Worm (Caenorhabditis elegans) whole organism, mixed stage, embryonic: ENCODE data around the gene pud-3.
"Not testable (repeated sequence)": the region's sequence is repeated elsewhere in the genome, so short reads cannot be mapped to it uniquely, and the experiment has no call there.

Experiments
- M03D4.4 ChIP-seq: sonication (generic microtip); optimal IDR thresholded peaks from 2 replicates; lab custom pipeline; 2017; ENCODE audit warnings: mild to moderate bottlenecking, missing genetic modification characterization, missing compliant biosample characterization
- bed-3 ChIP-seq: fragments of 200-800 bp; sonication (Bioruptor generic); optimal IDR thresholded peaks from 3 replicates; lab custom pipeline; 2018; ENCODE audit warnings: mild to moderate bottlenecking, missing genetic modification characterization, moderate library complexity, missing compliant biosample characterization
- ceh-39 ChIP-seq: fragments of 150-350 bp; optimal IDR thresholded peaks from 2 replicates; lab custom pipeline; 2014; ENCODE audit warnings: missing biosample characterization, missing genetic modification characterization
- ceh-43 ChIP-seq: fragments of 200-800 bp; sonication (Bioruptor generic); optimal IDR thresholded peaks from 2 replicates; lab custom pipeline; 2018; ENCODE audit warnings: mild to moderate bottlenecking, missing genetic modification characterization, moderate library complexity, missing compliant biosample characterization
- ceh-83 ChIP-seq: fragments of 200-800 bp; sonication (Bioruptor generic); optimal IDR thresholded peaks from 2 replicates; lab custom pipeline; 2018; ENCODE audit warnings: mild to moderate bottlenecking, missing genetic modification characterization, missing compliant biosample characterization
- ces-1 ChIP-seq: fragments of 150-350 bp; optimal IDR thresholded peaks from 2 replicates; lab custom pipeline; 2014; ENCODE audit warnings: missing biosample characterization, missing genetic modification reagents, missing genetic modification characterization
- cnd-1 ChIP-seq: fragments of 200-800 bp; sonication (Bioruptor generic); optimal IDR thresholded peaks from 2 replicates; lab custom pipeline; 2018; ENCODE audit warnings: mild to moderate bottlenecking, missing genetic modification characterization, missing compliant biosample characterization
- drap-1 ChIP-seq: fragments of 200-800 bp; sonication (Bioruptor generic); optimal IDR thresholded peaks from 3 replicates; lab custom pipeline; 2018; ENCODE audit warnings: mild to moderate bottlenecking, missing genetic modification characterization, missing compliant biosample characterization
- elt-1 ChIP-seq: sonication (generic microtip); optimal IDR thresholded peaks from 2 replicates; lab custom pipeline; 2017; ENCODE audit warnings: missing genetic modification characterization, mild to moderate bottlenecking, missing compliant biosample characterization, antibody characterized with exemption, moderate library complexity, borderline replicate concordance; ENCODE audit not compliant: insufficient read depth
- flh-1 ChIP-seq: fragments of 200-800 bp; sonication (Bioruptor generic); optimal IDR thresholded peaks from 2 replicates; lab custom pipeline; 2018; ENCODE audit warnings: mild to moderate bottlenecking, missing genetic modification characterization, moderate library complexity, missing compliant biosample characterization
- ham-2 ChIP-seq: fragments of 200-800 bp; sonication (Bioruptor generic); optimal IDR thresholded peaks from 2 replicates; lab custom pipeline; 2018; ENCODE audit warnings: mild to moderate bottlenecking, missing genetic modification characterization, missing compliant biosample characterization
- hlh-1 ChIP-seq: fragments of 150-350 bp; optimal IDR thresholded peaks from 2 replicates; lab custom pipeline; 2014; ENCODE audit warnings: missing biosample characterization, missing genetic modification reagents, missing genetic modification characterization
- lin-13 ChIP-seq: fragments of 150-350 bp; optimal IDR thresholded peaks from 2 replicates; lab custom pipeline; 2014; ENCODE audit warnings: missing biosample characterization, missing genetic modification characterization
- lin-32 ChIP-seq: fragments of 200-800 bp; sonication (Bioruptor generic); optimal IDR thresholded peaks from 2 replicates; lab custom pipeline; 2018; ENCODE audit warnings: mild to moderate bottlenecking, missing genetic modification characterization, missing compliant biosample characterization
- mab-5 ChIP-seq: fragments of 150-350 bp; optimal IDR thresholded peaks from 2 replicates; lab custom pipeline; 2014; ENCODE audit warnings: missing biosample characterization, missing genetic modification characterization
- mep-1 ChIP-seq: fragments of 150-350 bp; optimal IDR thresholded peaks from 2 replicates; lab custom pipeline; 2017; ENCODE audit warnings: missing biosample characterization, missing genetic modification reagents, missing genetic modification characterization, inconsistent platforms
- mls-2 ChIP-seq: sonication (generic microtip); optimal IDR thresholded peaks from 2 replicates; lab custom pipeline; 2016; ENCODE audit warnings: mild to moderate bottlenecking, missing genetic modification characterization, moderate library complexity, missing compliant biosample characterization
- nhr-2 ChIP-seq: fragments of 150-350 bp; optimal IDR thresholded peaks from 2 replicates; lab custom pipeline; 2014; ENCODE audit warnings: missing biosample characterization, missing genetic modification characterization
- nhr-28 ChIP-seq: fragments of 150-350 bp; optimal IDR thresholded peaks from 2 replicates; lab custom pipeline; 2014; ENCODE audit warnings: missing biosample characterization, missing genetic modification characterization
- nhr-76 ChIP-seq: sonication (generic microtip); optimal IDR thresholded peaks from 2 replicates; lab custom pipeline; 2017; ENCODE audit warnings: missing biosample characterization, missing genetic modification characterization
- pha-4 ChIP-seq: fragments of 150-350 bp; optimal IDR thresholded peaks from 2 replicates; lab custom pipeline; 2018; ENCODE audit warnings: missing biosample characterization, missing genetic modification reagents, missing genetic modification characterization
- sem-2 ChIP-seq: fragments of 200-800 bp; sonication (Bioruptor generic); optimal IDR thresholded peaks from 2 replicates; lab custom pipeline; 2018; ENCODE audit warnings: mild to moderate bottlenecking, missing genetic modification characterization, missing compliant biosample characterization
- snpc-4 ChIP-seq: fragments of 150-350 bp; optimal IDR thresholded peaks from 2 replicates; lab custom pipeline; 2014; ENCODE audit warnings: missing biosample characterization, missing genetic modification characterization
- tbx-8 ChIP-seq: fragments of 200-800 bp; sonication (Bioruptor generic); optimal IDR thresholded peaks from 2 replicates; lab custom pipeline; 2018; ENCODE audit warnings: mild to moderate bottlenecking, missing genetic modification characterization, moderate library complexity, missing compliant biosample characterization
- unc-120 ChIP-seq: sonication (generic microtip); optimal IDR thresholded peaks from 2 replicates; lab custom pipeline; 2017; ENCODE audit warnings: missing genetic modification characterization, missing compliant biosample characterization; ENCODE audit not compliant: poor library complexity, severe bottlenecking
- unc-62 ChIP-seq: fragments of 150-350 bp; optimal IDR thresholded peaks from 2 replicates; lab custom pipeline; 2014; ENCODE audit warnings: missing biosample characterization, missing genetic modification reagents, missing genetic modification characterization
- zip-8 ChIP-seq: fragments of 150-350 bp; optimal IDR thresholded peaks from 2 replicates; lab custom pipeline; 2014; ENCODE audit warnings: missing biosample characterization, missing genetic modification characterization
- ztf-11 ChIP-seq: fragments of 150-350 bp; optimal IDR thresholded peaks from 2 replicates; lab custom pipeline; 2014; ENCODE audit warnings: missing biosample characterization, missing genetic modification characterization

The pud-3 gene

DNA sequence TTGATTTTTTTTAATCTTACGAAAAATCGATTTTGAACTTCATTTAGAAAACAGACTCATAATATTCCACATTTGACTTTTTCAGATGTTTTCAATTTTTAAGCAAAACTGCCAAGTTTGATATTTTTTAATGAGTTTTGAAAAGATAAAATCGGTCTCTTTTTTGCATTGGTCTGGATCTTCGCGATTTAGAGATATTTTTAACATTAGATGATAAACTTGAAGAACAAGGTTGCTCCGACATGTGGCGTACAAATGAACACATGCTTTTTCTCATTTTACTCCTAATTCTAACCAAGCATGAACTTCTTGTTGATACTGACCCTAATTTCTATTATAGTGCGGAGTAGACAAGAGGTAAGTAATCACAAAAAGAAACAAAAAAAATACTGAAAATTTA lies 6.7 kb upstream of the pud-3 start, which contains the start of gene irld-32:
TSS of gene irld-32 (plus strand) at position 301 of the 400 bp plus-strand sequence.
- not testable (repeated sequence) for TF ChIP-seq nhr-28 (tag; lab: Kevin White, UChicago); ham-2 (GFP tag; lab: Kevin White, UChicago); nhr-2 (tag; lab: Kevin White, UChicago)

DNA sequence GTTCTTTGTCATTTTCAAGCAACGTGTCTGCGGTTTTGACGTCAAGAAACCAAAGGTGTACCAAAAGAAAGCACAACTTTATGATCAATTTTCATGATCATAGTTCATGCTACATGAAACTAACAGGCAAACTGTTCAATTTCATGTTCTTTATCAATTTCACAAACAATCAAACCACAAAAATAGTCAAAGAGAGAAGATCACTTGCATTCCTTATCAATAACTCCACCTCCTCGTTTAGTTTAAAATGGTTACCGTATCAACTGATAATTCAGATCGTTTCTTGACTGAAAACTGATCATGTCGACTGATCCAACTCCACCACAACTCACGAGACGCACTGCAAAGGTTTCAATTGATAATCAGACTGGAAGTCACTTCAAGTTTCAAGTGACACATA lies 5.2 kb upstream of the pud-3 start, which contains the start of gene pud-1.1:
TSS of gene pud-1.1 (plus strand) at position 301 of the 400 bp plus-strand sequence.
- TF ChIP-seq cnd-1 (tag; lab: Kevin White, UChicago); ceh-83; lin-13 (tag; lab: Kevin White, UChicago): not testable (repeated sequence)

DNA sequence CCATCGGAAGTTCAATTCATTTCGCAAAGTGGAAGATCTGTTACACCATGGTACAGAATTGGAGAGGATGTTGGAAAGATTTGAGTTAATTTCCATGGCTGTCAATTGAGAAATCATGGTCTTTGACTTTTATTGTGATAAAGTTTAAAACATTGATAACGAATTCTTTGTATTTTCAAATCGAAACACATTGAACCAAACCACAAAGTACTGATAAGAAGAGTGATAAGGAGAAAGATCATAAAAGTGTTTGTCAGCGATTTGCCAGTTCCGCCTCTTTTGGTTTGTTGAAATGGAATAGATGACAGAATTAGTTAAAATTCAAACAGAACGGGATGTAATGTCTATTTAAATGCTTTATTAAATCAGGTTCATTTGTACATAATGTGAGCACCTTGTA lies 2.2 kb upstream of the pud-3 start:
- no peak for TF ChIP-seq unc-120 (tag; lab: Kevin White, UChicago)
- TF ChIP-seq M03D4.4 (tag; lab: Kevin White, UChicago) = no peak
- TF ChIP-seq zip-8 (tag; lab: Kevin White, UChicago) = no peak
- TF ChIP-seq ces-1 = no peak
- TF ChIP-seq unc-62 (GFP tag; lab: Kevin White, UChicago) = no peak
- TF ChIP-seq snpc-4 (tag; lab: Kevin White, UChicago) = no peak
- TF ChIP-seq sem-2 (GFP tag; lab: Kevin White, UChicago) = no peak
- no peak for TF ChIP-seq elt-1 (tag; lab: Kevin White, UChicago)
- no peak for TF ChIP-seq mab-5 (tag; lab: Kevin White, UChicago)
- TF ChIP-seq ceh-83 = no peak
- TF ChIP-seq tbx-8 = no peak
- no peak for TF ChIP-seq lin-32 (GFP tag; lab: Kevin White, UChicago)
- TF ChIP-seq flh-1 (GFP tag; lab: Kevin White, UChicago) = no peak
- no peak for TF ChIP-seq nhr-2 (tag; lab: Kevin White, UChicago)
- TF ChIP-seq lin-13 (tag; lab: Kevin White, UChicago) = no peak
- no peak for TF ChIP-seq drap-1 (GFP tag; lab: Kevin White, UChicago)
- TF ChIP-seq hlh-1 (tag; lab: Kevin White, UChicago) = no peak
- TF ChIP-seq nhr-28 (tag; lab: Kevin White, UChicago) = no peak
- no peak for TF ChIP-seq ceh-39 (tag; lab: Kevin White, UChicago)
- TF ChIP-seq mls-2 (tag; lab: Kevin White, UChicago) = no peak
- TF ChIP-seq, all 35 proteins: peak for 0

DNA sequence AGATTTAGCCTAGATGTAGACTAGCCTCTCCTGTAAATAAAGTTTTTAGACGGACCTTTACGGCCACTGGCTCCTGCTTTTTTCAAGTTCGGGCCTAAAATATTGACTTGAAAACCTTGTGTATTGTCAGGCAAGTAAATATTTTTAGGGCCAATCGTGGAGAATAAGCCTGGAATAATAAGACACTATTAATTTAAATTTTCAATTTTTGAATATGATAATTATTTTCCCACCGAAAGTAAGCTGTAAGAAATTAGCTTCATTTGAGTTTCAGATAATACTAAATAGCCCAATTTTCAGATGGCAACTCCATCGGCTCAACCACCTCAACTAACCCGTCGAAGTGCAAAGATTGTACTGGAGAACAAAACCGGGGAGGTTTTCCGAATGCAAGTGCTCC lies 1.4 kb upstream of the pud-3 start, which contains the start of gene pud-4:
TSS of gene pud-4 (plus strand) at position 301 of the 400 bp plus-strand sequence.
- TF ChIP-seq mep-1 (tag; lab: Kevin White, UChicago) = no peak
- TF ChIP-seq ztf-11 (tag; lab: Kevin White, UChicago) = no peak
- no peak for TF ChIP-seq nhr-76 (tag; lab: Kevin White, UChicago)
- TF ChIP-seq nhr-28 (tag; lab: Kevin White, UChicago) = no peak
- no peak for TF ChIP-seq flh-1 (GFP tag; lab: Kevin White, UChicago)
- TF ChIP-seq pha-4 (tag; lab: Kevin White, UChicago) = no peak
- no peak for TF ChIP-seq mls-2 (tag; lab: Kevin White, UChicago)
- TF ChIP-seq bed-3 (GFP tag; lab: Kevin White, UChicago) = no peak
- TF ChIP-seq ceh-39 (tag; lab: Kevin White, UChicago) = no peak
- TF ChIP-seq hlh-1 (tag; lab: Kevin White, UChicago) = no peak
- no peak for TF ChIP-seq zip-8 (tag; lab: Kevin White, UChicago)
- TF ChIP-seq lin-13 (tag; lab: Kevin White, UChicago) = no peak
- no peak for TF ChIP-seq lin-32 (GFP tag; lab: Kevin White, UChicago)

DNA sequence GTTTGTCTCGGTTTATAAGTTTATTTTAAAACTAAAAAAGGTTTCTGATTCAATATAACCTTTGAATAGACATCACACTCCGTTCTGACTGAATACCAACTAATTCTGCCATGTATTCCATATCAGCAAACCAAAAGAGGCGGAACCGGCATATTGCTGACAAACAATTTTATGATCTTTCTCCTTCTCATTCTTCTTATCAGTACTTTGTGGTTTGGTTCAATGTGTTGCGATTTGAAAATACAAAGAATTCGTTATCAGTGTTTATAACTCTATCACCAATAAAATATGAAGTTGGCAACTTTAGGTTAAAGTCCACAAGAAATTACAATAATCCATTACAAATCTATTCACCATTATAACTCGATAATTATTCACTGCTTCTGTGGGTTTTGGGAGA lies 692 bp downstream of the pud-3 start:
- TF ChIP-seq flh-1 (GFP tag; lab: Kevin White, UChicago) (no peak), cnd-1 (tag; lab: Kevin White, UChicago) (no peak), ces-1 (no peak), elt-1 (tag; lab: Kevin White, UChicago) (no peak), ceh-43 (GFP tag; lab: Kevin White, UChicago) (no peak)
- TF ChIP-seq, all 35 proteins: peak for 0
